Fruit fly (Drosophila melanogaster): ENCODE data around the gene Caf1-180.

The Caf1-180 gene

dm6 chrX:8601165-8601564, 4.9 kb downstream of the Caf1-180 start (continued):
- TF ChIP-seq Bteb2 (GFP tag; optimal IDR thresholded peaks at IDR 0.05) (no peak), Camta (GFP tag; optimal IDR thresholded peaks at IDR 0.05) (peak; percentile 8), bbx (GFP tag; IDR thresholded peaks at IDR 0.05; ENCODE audit: partially characterized antibody) (no peak), Drgx (GFP tag; IDR thresholded peaks at IDR 0.05) (peak; percentile 68), CG14441 (GFP tag; IDR thresholded peaks at IDR 0.05) (0 out of 2 replicates have a peak, but pooled peaks have one; percentile 33), lbe (GFP tag; optimal IDR thresholded peaks at IDR 0.05) (peak; percentile 11), CG7745 (tag; optimal IDR thresholded peaks at IDR 0.05) (no peak), CG11398 (GFP tag; optimal IDR thresholded peaks at IDR 0.05) (no peak), oc (tag; optimal IDR thresholded peaks at IDR 0.05) (peak; percentile 57), CG4360 (GFP tag; IDR thresholded peaks at IDR 0.05) (no peak), Optix (GFP tag; IDR thresholded peaks at IDR 0.05) (peak; percentile 32; the same call in 1 of the 3 replicates), jigr1 (GFP tag; IDR thresholded peaks at IDR 0.05) (no peak), h (optimal IDR thresholded peaks at IDR 0.05) (no peak), CG11456 (GFP tag; IDR thresholded peaks at IDR 0.05) (peak; percentile 65; the same call in 2 of the 3 replicates), emc (GFP tag; optimal IDR thresholded peaks at IDR 0.05) (no peak), da (GFP tag; optimal IDR thresholded peaks at IDR 0.05) (no peak), Sin3A (optimal IDR thresholded peaks at IDR 0.05) (no peak), croc (GFP tag; conservative IDR thresholded peaks at IDR 0.05) (peak; percentile 45; the same call in 1 of the 3 replicates), E2f2 (GFP tag; IDR thresholded peaks at IDR 0.05) (peak; percentile 15; the same call in 1 of the 2 replicates), CG10321 (GFP tag; IDR thresholded peaks at IDR 0.05) (no peak), Bgb (GFP tag; IDR thresholded peaks at IDR 0.05; ENCODE audit: partially characterized antibody) (no peak), CG6854 (GFP tag; optimal IDR thresholded peaks at IDR 0.05) (no peak), caup (GFP tag; optimal IDR thresholded peaks at IDR 0.05; ENCODE audit: severe bottlenecking) (no peak), CG10431 (GFP tag; optimal IDR thresholded peaks at IDR 0.05) (no peak), CG3407 (GFP tag; optimal IDR thresholded peaks at IDR 0.05) (no peak), ems (GFP tag; optimal IDR thresholded peaks at IDR 0.05) (peak; percentile 23), CG7963 (GFP tag; IDR thresholded peaks at IDR 0.05; ENCODE audit: partially characterized antibody) (no peak), ATbp (GFP tag; optimal IDR thresholded peaks at IDR 0.05) (no peak), amos (GFP tag; IDR thresholded peaks at IDR 0.05; ENCODE audit: partially characterized antibody) (no peak), pzg (GFP tag; optimal IDR thresholded peaks at IDR 0.05) (no peak), CG17612 (GFP tag; IDR thresholded peaks at IDR 0.05) (no peak), CG16813 (GFP tag; IDR thresholded peaks at IDR 0.05; ENCODE audit: partially characterized antibody) (no peak), gem (tag; optimal IDR thresholded peaks at IDR 0.05) (no peak), Ptx1 (GFP tag; IDR thresholded peaks at IDR 0.05) (peak; percentile 62), maf-S (GFP tag; optimal IDR thresholded peaks at IDR 0.05) (no peak), ind (GFP tag; optimal IDR thresholded peaks at IDR 0.05) (peak; percentile 43), CG9797 (GFP tag; optimal IDR thresholded peaks at IDR 0.05) (no peak), Gsc (GFP tag; IDR thresholded peaks at IDR 0.05) (no peak), pan (optimal IDR thresholded peaks at IDR 0.05) (no peak), pan (GFP tag; optimal IDR thresholded peaks at IDR 0.05 in 1 of 2, IDR thresholded peaks at IDR 0.05 in 1 of 2) (peak in 1 of 2 experiments; percentile 52), sqz (GFP tag; optimal IDR thresholded peaks at IDR 0.05) (no peak), CG11723 (GFP tag; optimal IDR thresholded peaks at IDR 0.05) (no peak), ftz-f1 (GFP tag; optimal IDR thresholded peaks at IDR 0.05) (no peak), CG3847 (GFP tag; IDR thresholded peaks at IDR 0.05) (no peak), gcm2 (GFP tag; optimal IDR thresholded peaks at IDR 0.05) (no peak), CG8359 (GFP tag; optimal IDR thresholded peaks at IDR 0.05; ENCODE audit: borderline replicate concordance) (no peak), fu2 (GFP tag; optimal IDR thresholded peaks at IDR 0.05) (no peak), fd64A (GFP tag; optimal IDR thresholded peaks at IDR 0.05) (no peak), tin (GFP tag; optimal IDR thresholded peaks at IDR 0.05) (peak; percentile 21), CG4707 (GFP tag; optimal IDR thresholded peaks at IDR 0.05) (no peak), Rfx (GFP tag; IDR thresholded peaks at IDR 0.05) (peak; percentile 37), nerfin-1 (tag; optimal IDR thresholded peaks at IDR 0.05) (no peak)
